Worm (Caenorhabditis elegans): Measurements from ENCODE around the gene ldh-1.

ce11 chrII:11690868-11691267 is 33.1 kb upstream of the ldh-1 start:
- no peak for TF ChIP-seq nhr-28 (tag; optimal IDR thresholded peaks at IDR 0.05)
- no peak for TF ChIP-seq snpc-4 (tag; optimal IDR thresholded peaks at IDR 0.05)
- no peak for TF ChIP-seq ztf-11 (tag; optimal IDR thresholded peaks at IDR 0.05)
- no peak for TF ChIP-seq elt-3 (tag; optimal IDR thresholded peaks at IDR 0.05)
- TF ChIP-seq cnd-1 (tag; optimal IDR thresholded peaks at IDR 0.05), result no peak
